Worm (Caenorhabditis elegans): Measurements from ENCODE around the gene otub-1.

ce11 chrV:15058423-15058822, 7.7 kb upstream of the otub-1 start:
- TF ChIP-seq nhr-237 (tag; optimal IDR thresholded peaks at IDR 0.05), result no peak
- TF ChIP-seq lin-13 (GFP tag; optimal IDR thresholded peaks at IDR 0.05), result no peak
- TF ChIP-seq lsy-2 (tag; optimal IDR thresholded peaks at IDR 0.05), result no peak
- TF ChIP-seq aly-2 (tag; optimal IDR thresholded peaks at IDR 0.05), result no peak
- no peak for TF ChIP-seq dmd-4 (tag; optimal IDR thresholded peaks at IDR 0.05)
- no peak for TF ChIP-seq unc-55 (GFP tag; optimal IDR thresholded peaks at IDR 0.05)
- no peak for TF ChIP-seq egl-27 (tag; optimal IDR thresholded peaks at IDR 0.05)
- no peak for TF ChIP-seq mdl-1 (tag; optimal IDR thresholded peaks at IDR 0.05)
- no peak for TF ChIP-seq nhr-11 (tag; optimal IDR thresholded peaks at IDR 0.05)
- TF ChIP-seq ztf-11 (tag; optimal IDR thresholded peaks at IDR 0.05), result no peak
- TF ChIP-seq elt-3 (tag; optimal IDR thresholded peaks at IDR 0.05), result no peak
